Worm (Caenorhabditis elegans) whole organism, L3 larva: ENCODE results near the gene B0334.10.

Experiments
- R02D3.7 ChIP-seq: fragments of 150-350 bp; optimal IDR thresholded peaks from 2 replicates; lab custom pipeline; 2014; ENCODE audit warnings: missing biosample characterization, missing genetic modification characterization
- ZK546.5 ChIP-seq: sonication (generic microtip); optimal IDR thresholded peaks from 2 replicates; lab custom pipeline; 2017; ENCODE audit warnings: missing biosample characterization, missing genetic modification characterization
- aly-2 ChIP-seq: fragments of 150-350 bp; optimal IDR thresholded peaks from 2 replicates; lab custom pipeline; 2014; ENCODE audit warnings: missing biosample characterization, missing genetic modification characterization
- ama-1 ChIP-seq: fragments of 150-350 bp; optimal IDR thresholded peaks from 2 replicates; lab custom pipeline; 2018
- ceh-16 ChIP-seq: sonication (generic microtip); optimal IDR thresholded peaks from 2 replicates; lab custom pipeline; 2017; ENCODE audit warnings: missing biosample characterization, missing genetic modification characterization
- ceh-28 ChIP-seq: fragments of 150-350 bp; optimal IDR thresholded peaks from 2 replicates; lab custom pipeline; 2014; ENCODE audit warnings: missing biosample characterization, missing genetic modification reagents, missing genetic modification characterization
- ceh-82 ChIP-seq: fragments of 150-350 bp; optimal IDR thresholded peaks from 2 replicates; lab custom pipeline; 2014; ENCODE audit warnings: missing biosample characterization, missing genetic modification characterization
- daf-12 ChIP-seq: fragments of 150-350 bp; optimal IDR thresholded peaks from 2 replicates; lab custom pipeline; 2014; ENCODE audit warnings: missing biosample characterization, missing genetic modification reagents, missing genetic modification characterization
- egl-27 ChIP-seq: sonication (generic microtip); optimal IDR thresholded peaks from 4 replicates; lab custom pipeline; 2017; ENCODE audit warnings: missing biosample characterization, missing genetic modification reagents, missing genetic modification characterization
- elt-2 ChIP-seq: sonication (generic microtip); optimal IDR thresholded peaks from 2 replicates; lab custom pipeline; 2016; ENCODE audit warnings: missing genetic modification reagents, mild to moderate bottlenecking, missing genetic modification characterization, missing compliant biosample characterization
- elt-3 ChIP-seq, 3 experiments: fragments of 150-350 bp in 1 of 3; sonication (generic microtip) in 2 of 3; optimal IDR thresholded peaks; 2 replicates in 2 of 3; 4 replicates in 1 of 3; lab custom pipeline; 2014 to 2017; ENCODE audit warnings: missing biosample characterization in 3 of 3, missing genetic modification characterization in 3 of 3
- fkh-10 ChIP-seq: sonication (generic microtip); optimal IDR thresholded peaks from 2 replicates; lab custom pipeline; 2017; ENCODE audit warnings: missing biosample characterization, missing genetic modification reagents, missing genetic modification characterization
- jun-1 ChIP-seq: fragments of 150-350 bp; optimal IDR thresholded peaks from 2 replicates; lab custom pipeline; 2014; ENCODE audit warnings: missing biosample characterization, missing genetic modification reagents, missing genetic modification characterization
- lin-39 ChIP-seq: fragments of 150-350 bp; optimal IDR thresholded peaks from 2 replicates; lab custom pipeline; 2018; ENCODE audit warnings: missing biosample characterization, missing genetic modification reagents, missing genetic modification characterization
- lsy-12 ChIP-seq: sonication (generic microtip); optimal IDR thresholded peaks from 2 replicates; lab custom pipeline; 2016; ENCODE audit warnings: mild to moderate bottlenecking, missing genetic modification characterization, missing compliant biosample characterization
- mdl-1 ChIP-seq: fragments of 150-350 bp; optimal IDR thresholded peaks from 2 replicates; lab custom pipeline; 2014; ENCODE audit warnings: missing biosample characterization, missing genetic modification characterization
- mml-1 ChIP-seq: fragments of 150-350 bp; sonication (generic microtip); optimal IDR thresholded peaks from 3 replicates; lab custom pipeline; 2014; ENCODE audit warnings: missing biosample characterization, missing genetic modification characterization
- nfya-1 ChIP-seq: sonication (generic microtip); optimal IDR thresholded peaks from 2 replicates; lab custom pipeline; 2017; ENCODE audit warnings: missing genetic modification characterization, mild to moderate bottlenecking, missing compliant biosample characterization, antibody characterized with exemption, moderate library complexity; ENCODE audit not compliant: insufficient read depth
- nhr-23 ChIP-seq: fragments of 150-350 bp; optimal IDR thresholded peaks from 2 replicates; lab custom pipeline; 2014; ENCODE audit warnings: missing biosample characterization, missing genetic modification reagents, missing genetic modification characterization
- nhr-25 ChIP-seq: sonication (generic microtip); optimal IDR thresholded peaks from 2 replicates; lab custom pipeline; 2017; ENCODE audit warnings: missing biosample characterization, missing genetic modification characterization
- nhr-43 ChIP-seq: sonication (generic microtip); optimal IDR thresholded peaks from 2 replicates; lab custom pipeline; 2016; ENCODE audit warnings: mild to moderate bottlenecking, missing genetic modification characterization, missing compliant biosample characterization; ENCODE audit not compliant: poor library complexity, severe bottlenecking
- nhr-67 ChIP-seq: fragments of 150-350 bp; optimal IDR thresholded peaks from 2 replicates; lab custom pipeline; 2014; ENCODE audit warnings: missing biosample characterization, missing genetic modification characterization
- nhr-77 ChIP-seq: fragments of 150-350 bp; optimal IDR thresholded peaks from 2 replicates; lab custom pipeline; 2014; ENCODE audit warnings: missing biosample characterization, missing genetic modification characterization
- pha-4 ChIP-seq: fragments of 150-350 bp; optimal IDR thresholded peaks from 2 replicates; lab custom pipeline; 2014; ENCODE audit warnings: missing biosample characterization, missing genetic modification reagents, missing genetic modification characterization
- pqm-1 ChIP-seq: fragments of 150-350 bp; optimal IDR thresholded peaks from 2 replicates; lab custom pipeline; 2017; ENCODE audit warnings: missing biosample characterization, missing genetic modification characterization, inconsistent platforms
- skn-1 ChIP-seq: fragments of 150-350 bp; optimal IDR thresholded peaks from 2 replicates; lab custom pipeline; 2014; ENCODE audit warnings: missing biosample characterization, missing genetic modification characterization
- snpc-4 ChIP-seq: fragments of 150-350 bp; optimal IDR thresholded peaks from 2 replicates; lab custom pipeline; 2014; ENCODE audit warnings: missing biosample characterization, missing genetic modification characterization
- unc-62 ChIP-seq: fragments of 150-350 bp; sonication (generic microtip); optimal IDR thresholded peaks from 4 replicates; lab custom pipeline; 2014; ENCODE audit warnings: missing biosample characterization, missing genetic modification reagents, missing genetic modification characterization
- ztf-11 ChIP-seq: fragments of 150-350 bp; optimal IDR thresholded peaks from 2 replicates; lab custom pipeline; 2014; ENCODE audit warnings: missing biosample characterization, missing genetic modification characterization
- ztf-4 ChIP-seq: fragments of 150-350 bp; optimal IDR thresholded peaks from 2 replicates; lab custom pipeline; 2014; ENCODE audit warnings: missing biosample characterization, missing genetic modification characterization

The B0334.10 gene

ce11 chrII:11518184-11518583, at the start of gene B0334.10:
Gene B0334.10, plus strand, starts transcription at chrII:11518484.
- TF ChIP-seq R02D3.7 (tag; lab: Kevin White, UChicago) (no peak), skn-1 (tag; lab: Kevin White, UChicago) (no peak), snpc-4 (tag; lab: Kevin White, UChicago) (no peak), daf-12 (tag; lab: Kevin White, UChicago) (no peak), lin-39 (tag; lab: Kevin White, UChicago) (no peak), nhr-23 (tag; lab: Kevin White, UChicago) (no peak), mml-1 (tag; lab: Kevin White, UChicago) (no peak), ZK546.5 (tag; lab: Kevin White, UChicago) (no peak), fkh-10 (no peak), elt-2 (tag; lab: Kevin White, UChicago) (no peak), aly-2 (tag; lab: Kevin White, UChicago) (no peak), lsy-12 (tag; lab: Kevin White, UChicago) (no peak)

ce11 chrII:11469574-11470108, 48.6 kb upstream of the B0334.10 start, which contains the start of gene cisd-1:
Gene cisd-1, minus strand, starts transcription at chrII:11469624.
- TF ChIP-seq nfya-1 (tag; lab: Kevin White, UChicago): peak; percentile 21
- TF ChIP-seq pqm-1 (tag; lab: Kevin White, UChicago): peak; percentile 52
- peak; percentile 65 for TF ChIP-seq elt-2 (tag; lab: Kevin White, UChicago)
- TF ChIP-seq ceh-82 (tag; lab: Kevin White, UChicago): no peak
- peak; percentile 27 for TF ChIP-seq pha-4

DNA sequence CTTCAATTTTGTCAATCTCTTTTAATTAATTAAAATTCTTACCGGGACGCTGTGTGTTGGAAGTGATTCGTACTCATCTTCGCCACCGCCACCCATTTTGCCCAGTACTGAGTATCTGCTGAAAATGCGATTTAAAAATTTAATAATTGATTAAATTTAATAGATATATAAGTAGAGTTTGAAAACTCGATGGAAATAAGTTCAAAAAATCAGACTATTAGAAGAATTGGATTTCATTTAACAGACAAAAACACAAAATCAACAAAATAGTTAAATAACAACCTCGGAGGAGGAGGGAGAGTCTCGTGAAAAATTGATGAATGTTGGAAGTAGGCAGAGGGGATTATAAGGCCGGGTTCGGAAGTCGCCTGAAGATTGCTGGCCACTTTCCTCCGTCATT, 46.4 kb upstream of the B0334.10 start, which contains the start of gene mfn-1:
TSS of gene mfn-1 (minus strand) at position 101 of the 400 bp plus-strand sequence.
- TF ChIP-seq nhr-43 (tag; lab: Kevin White, UChicago): no peak
- no peak for TF ChIP-seq nhr-67
- TF ChIP-seq nhr-23 (tag; lab: Kevin White, UChicago): no peak
- TF ChIP-seq mdl-1 (tag; lab: Kevin White, UChicago): no peak
- TF ChIP-seq ztf-4 (tag; lab: Kevin White, UChicago): no peak
- TF ChIP-seq ceh-82 (tag; lab: Kevin White, UChicago): no peak
- no peak for TF ChIP-seq lin-39 (tag; lab: Kevin White, UChicago)
- TF ChIP-seq ceh-16 (tag; lab: Kevin White, UChicago): no peak
- TF ChIP-seq egl-27 (tag; lab: Kevin White, UChicago): no peak
- no peak for TF ChIP-seq aly-2 (tag; lab: Kevin White, UChicago)
- no peak for TF ChIP-seq unc-62 (GFP tag; lab: Kevin White, UChicago)
- no peak for TF ChIP-seq ceh-28 (tag; lab: Kevin White, UChicago)
- TF ChIP-seq elt-2 (tag; lab: Kevin White, UChicago): no peak
- no peak for TF ChIP-seq ama-1 (lab: Kevin White, UChicago)
- no peak for TF ChIP-seq R02D3.7 (tag; lab: Kevin White, UChicago)
- TF ChIP-seq nhr-77 (tag; lab: Kevin White, UChicago): no peak

DNA sequence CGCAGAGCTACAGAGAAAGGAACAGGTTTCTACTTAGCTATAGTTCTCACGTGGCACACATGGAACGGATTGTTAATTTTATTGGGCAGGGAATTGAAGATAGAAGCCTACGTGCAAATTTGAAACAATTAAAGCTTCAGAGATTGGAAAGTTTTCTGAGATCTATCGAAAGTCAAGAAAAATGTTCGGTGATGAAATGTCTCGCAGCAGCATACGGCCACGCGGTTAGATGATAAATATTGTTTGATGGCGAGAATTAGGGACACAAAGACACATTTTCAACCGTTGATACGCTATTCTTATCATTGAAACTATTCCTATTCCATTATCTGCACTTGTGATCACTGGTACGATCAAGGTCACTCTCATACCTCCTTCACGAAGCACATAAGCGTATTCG, 45.7 kb upstream of the B0334.10 start:
- TF ChIP-seq nhr-25 (peak; percentile 51), nhr-77 (tag; lab: Kevin White, UChicago) (no peak), mdl-1 (tag; lab: Kevin White, UChicago) (peak; percentile 4), ZK546.5 (tag; lab: Kevin White, UChicago) (no peak), pqm-1 (tag; lab: Kevin White, UChicago) (peak; percentile 77), elt-3 (tag; optimal IDR thresholded peaks at IDR 0.05; lab: Kevin White, UChicago) (peak; percentile 24 to 86 (median 76)), ztf-11 (tag; lab: Kevin White, UChicago) (no peak), ceh-28 (tag; lab: Kevin White, UChicago) (no peak), pha-4 (peak; percentile 5), elt-2 (tag; lab: Kevin White, UChicago) (peak; percentile 77), nhr-43 (tag; lab: Kevin White, UChicago) (peak; percentile 75), skn-1 (tag; lab: Kevin White, UChicago) (peak; percentile 15), jun-1 (tag; lab: Kevin White, UChicago) (peak; percentile 46), snpc-4 (tag; lab: Kevin White, UChicago) (peak; percentile 47)
- TF ChIP-seq, all 47 proteins: peak for 10
